Worm (Caenorhabditis elegans) whole organism, mixed stage, embryonic: Measurements from ENCODE around the gene ZK930.6.

Source experiments
- nhr-2 ChIP-seq: fragments of 150-350 bp; optimal IDR thresholded peaks from 2 replicates; lab custom pipeline; 2014; ENCODE audit warnings: missing biosample characterization, missing genetic modification characterization
- unc-39 ChIP-seq: fragments of 150-350 bp; optimal IDR thresholded peaks from 2 replicates; lab custom pipeline; 2014; ENCODE audit warnings: missing biosample characterization, missing genetic modification characterization

DNA sequence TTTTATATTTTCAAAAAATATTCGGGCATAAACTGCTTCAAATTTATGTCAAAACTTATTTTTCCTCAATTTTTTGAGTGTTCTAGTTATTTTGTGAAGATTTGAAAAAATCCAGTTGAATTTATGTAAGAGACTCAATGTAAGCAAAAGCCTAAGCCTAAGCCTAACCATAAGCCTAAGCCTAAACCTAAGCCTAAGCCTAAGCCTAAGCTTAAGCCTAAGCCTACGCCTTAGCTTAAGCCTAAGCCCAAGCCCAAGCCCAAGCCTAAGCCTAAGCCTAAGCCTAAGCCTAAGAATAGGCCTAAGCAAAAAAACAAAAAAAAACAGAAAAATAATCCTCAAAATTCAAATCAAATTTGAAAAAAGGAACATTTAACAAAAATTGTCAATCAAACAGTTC, 46.4 kb downstream of the ZK930.6 start:
- TF ChIP-seq unc-39 (tag; lab: Kevin White, UChicago) (no peak), nhr-2 (no peak)
